Worm (Caenorhabditis elegans) whole organism, L4 larva: ENCODE data around the gene K09H11.15.

Experiments
- F44E2.7 ChIP-seq: fragments of 200-800 bp; sonication (Bioruptor generic); IDR thresholded peaks from 2 replicates; pipeline ENCODE4 v2.1.2; 2022; ENCODE audit warnings: missing genetic modification characterization, missing compliant biosample characterization
- R02D3.7 ChIP-seq: fragments of 150-350 bp; sonication (generic microtip); optimal IDR thresholded peaks from 3 replicates; lab custom pipeline; 2014; ENCODE audit warnings: missing biosample characterization, missing genetic modification characterization
- T20F7.1 ChIP-seq: fragments of 200-800 bp; sonication (Bioruptor generic); optimal IDR thresholded peaks from 2 replicates; lab custom pipeline; 2018; ENCODE audit warnings: mild to moderate bottlenecking, missing genetic modification characterization, missing compliant biosample characterization
- Y105C5A.15 ChIP-seq: fragments of 200-800 bp; sonication (Bioruptor generic); IDR thresholded peaks from 2 replicates; pipeline ENCODE4 v1.3.6; 2022; ENCODE audit warnings: missing genetic modification characterization, missing compliant biosample characterization
- Y5F2A.4 ChIP-seq: fragments of 200-800 bp; sonication (Bioruptor generic); optimal IDR thresholded peaks from 2 replicates; lab custom pipeline; 2018; ENCODE audit warnings: mild to moderate bottlenecking, missing genetic modification characterization, missing compliant biosample characterization
- ZK546.5 ChIP-seq, 2 experiments: sonication (generic microtip); optimal IDR thresholded peaks; 2 replicates each; lab custom pipeline; 2017; ENCODE audit warnings: missing biosample characterization in 2 of 2, missing genetic modification characterization in 2 of 2
- ama-1 ChIP-seq: fragments of 150-350 bp; optimal IDR thresholded peaks from 2 replicates; lab custom pipeline; 2014; ENCODE audit warnings: inconsistent platforms, mixed read lengths
- attf-4 ChIP-seq: sonication (generic microtip); optimal IDR thresholded peaks from 3 replicates; lab custom pipeline; 2017; ENCODE audit warnings: missing biosample characterization, missing genetic modification characterization
- ceh-20 ChIP-seq: fragments of 200-800 bp; sonication (Bioruptor generic); IDR thresholded peaks from 2 replicates; pipeline ENCODE4 v1.3.6; 2022; ENCODE audit warnings: missing genetic modification reagents, missing genetic modification characterization, missing compliant biosample characterization
- ceh-62 ChIP-seq: sonication (generic microtip); optimal IDR thresholded peaks from 2 replicates; lab custom pipeline; 2017; ENCODE audit warnings: missing biosample characterization, missing genetic modification characterization
- ceh-82 ChIP-seq: sonication (generic microtip); optimal IDR thresholded peaks from 2 replicates; lab custom pipeline; 2017; ENCODE audit warnings: missing biosample characterization, missing genetic modification characterization
- ctbp-1 ChIP-seq: fragments of 200-800 bp; sonication (Bioruptor generic); IDR thresholded peaks from 2 replicates; pipeline ENCODE4 v1.3.6; 2022; ENCODE audit warnings: missing genetic modification reagents, missing genetic modification characterization, missing compliant biosample characterization
- daf-12 ChIP-seq: fragments of 150-350 bp; optimal IDR thresholded peaks from 2 replicates; lab custom pipeline; 2014; ENCODE audit warnings: missing biosample characterization, missing genetic modification reagents, missing genetic modification characterization
- daf-16 ChIP-seq, 3 experiments: sonication (generic microtip); optimal IDR thresholded peaks; 2 replicates each; lab custom pipeline; 2016 to 2017; ENCODE audit warnings: missing genetic modification characterization in 3 of 3, missing genetic modification reagents in 3 of 3, mild to moderate bottlenecking in 2 of 3, missing compliant biosample characterization in 2 of 3, missing biosample characterization in 1 of 3, moderate library complexity in 1 of 3
- dmd-6 ChIP-seq: fragments of 200-800 bp; sonication (Bioruptor generic); IDR thresholded peaks from 2 replicates; pipeline ENCODE4 v1.3.6; 2022; ENCODE audit warnings: missing genetic modification reagents, missing genetic modification characterization, missing compliant biosample characterization
- dmd-9 ChIP-seq: fragments of 200-800 bp; sonication (Bioruptor generic); IDR thresholded peaks from 2 replicates; pipeline ENCODE4 v1.3.6; 2022; ENCODE audit warnings: missing genetic modification reagents, missing genetic modification characterization, missing compliant biosample characterization
- dve-1 ChIP-seq: sonication (generic microtip); optimal IDR thresholded peaks from 2 replicates; lab custom pipeline; 2017; ENCODE audit warnings: antibody characterized with exemption, mild to moderate bottlenecking, missing genetic modification characterization, missing compliant biosample characterization; ENCODE audit not compliant: insufficient read depth
- fos-1 ChIP-seq: fragments of 150-350 bp; optimal IDR thresholded peaks from 2 replicates; lab custom pipeline; 2014; ENCODE audit warnings: missing biosample characterization, missing genetic modification characterization
- gei-8 ChIP-seq: fragments of 200-800 bp; sonication (Bioruptor generic); optimal IDR thresholded peaks from 2 replicates; lab custom pipeline; 2018; ENCODE audit warnings: mild to moderate bottlenecking, missing genetic modification characterization, missing compliant biosample characterization
- hmg-1.1 ChIP-seq: fragments of 200-800 bp; sonication (Bioruptor generic); IDR thresholded peaks from 2 replicates; pipeline ENCODE4 v1.3.6; 2022; ENCODE audit warnings: missing genetic modification reagents, missing genetic modification characterization, missing compliant biosample characterization
- lim-7 ChIP-seq: fragments of 200-800 bp; sonication (Bioruptor generic); IDR thresholded peaks from 2 replicates; pipeline ENCODE4 v1.3.6; 2022; ENCODE audit warnings: missing genetic modification characterization, missing compliant biosample characterization
- lin-39 ChIP-seq: fragments of 150-350 bp; optimal IDR thresholded peaks from 2 replicates; lab custom pipeline; 2014; ENCODE audit warnings: missing biosample characterization, missing genetic modification reagents, missing genetic modification characterization
- lir-3 ChIP-seq: sonication (generic microtip); optimal IDR thresholded peaks from 2 replicates; lab custom pipeline; 2016; ENCODE audit warnings: mild to moderate bottlenecking, missing genetic modification characterization, missing compliant biosample characterization
- madf-5 ChIP-seq, 2 experiments: fragments of 200-800 bp; sonication (Bioruptor generic); IDR thresholded peaks; 2 replicates each; pipeline ENCODE4 v1.3.6; 2022; ENCODE audit warnings: missing compliant biosample characterization in 2 of 2, missing genetic modification characterization in 2 of 2
- madf-9 ChIP-seq: fragments of 200-800 bp; sonication (Bioruptor generic); conservative IDR thresholded peaks from 2 replicates; pipeline ENCODE4 v1.3.6; 2022; ENCODE audit warnings: missing genetic modification reagents, missing genetic modification characterization, missing compliant biosample characterization
- mep-1 ChIP-seq: fragments of 150-350 bp; sonication (generic microtip); optimal IDR thresholded peaks from 3 replicates; lab custom pipeline; 2014; ENCODE audit warnings: missing biosample characterization, missing genetic modification characterization
- mxl-2 ChIP-seq: fragments of 200-800 bp; sonication (Bioruptor generic); conservative IDR thresholded peaks from 2 replicates; pipeline ENCODE4 v1.3.6; 2022; ENCODE audit warnings: missing genetic modification reagents, missing genetic modification characterization, missing compliant biosample characterization
- nhr-28 ChIP-seq: fragments of 150-350 bp; optimal IDR thresholded peaks from 2 replicates; lab custom pipeline; 2014; ENCODE audit warnings: missing biosample characterization, missing genetic modification characterization
- nhr-41 ChIP-seq: fragments of 200-800 bp; sonication (Bioruptor generic); IDR thresholded peaks from 2 replicates; pipeline ENCODE4 v1.3.6; 2022; ENCODE audit warnings: missing genetic modification reagents, missing genetic modification characterization, missing compliant biosample characterization
- nhr-48 ChIP-seq: sonication (generic microtip); optimal IDR thresholded peaks from 2 replicates; lab custom pipeline; 2016; ENCODE audit warnings: mild to moderate bottlenecking, missing genetic modification characterization, missing compliant biosample characterization
- nhr-6 ChIP-seq: fragments of 150-350 bp; optimal IDR thresholded peaks from 2 replicates; lab custom pipeline; 2014; ENCODE audit warnings: missing biosample characterization, missing genetic modification characterization
- nhr-76 ChIP-seq: fragments of 150-350 bp; optimal IDR thresholded peaks from 2 replicates; lab custom pipeline; 2014; ENCODE audit warnings: missing biosample characterization, missing genetic modification characterization
- pha-4 ChIP-seq, 2 experiments: fragments of 150-350 bp in 1 of 2; fragments of 200-800 bp in 1 of 2; sonication (Bioruptor generic) in 1 of 2; IDR thresholded peaks in 1 of 2; optimal IDR thresholded peaks in 1 of 2; 2 replicates each; pipeline versions ENCODE4 v1.3.6 to Lab custom; 2014 to 2022; ENCODE audit warnings: missing genetic modification characterization in 2 of 2, missing genetic modification reagents in 2 of 2, missing biosample characterization in 1 of 2, missing compliant biosample characterization in 1 of 2
- php-3 ChIP-seq: fragments of 200-800 bp; sonication (Bioruptor generic); IDR thresholded peaks from 2 replicates; pipeline ENCODE4 v1.3.6; 2022; ENCODE audit warnings: missing genetic modification reagents, missing genetic modification characterization, missing compliant biosample characterization
- pqm-1 ChIP-seq: sonication (generic microtip); optimal IDR thresholded peaks from 2 replicates; lab custom pipeline; 2017; ENCODE audit warnings: missing biosample characterization, missing genetic modification characterization
- rbr-2 ChIP-seq: sonication (generic microtip); optimal IDR thresholded peaks from 2 replicates; lab custom pipeline; 2016; ENCODE audit warnings: missing genotype, missing genetic modification characterization, missing compliant biosample characterization
- saeg-2 ChIP-seq: fragments of 200-800 bp; sonication (Bioruptor generic); IDR thresholded peaks from 2 replicates; pipeline ENCODE4 v1.3.6; 2022; ENCODE audit warnings: missing genetic modification reagents, missing genetic modification characterization, missing compliant biosample characterization
- spr-3 ChIP-seq: fragments of 200-800 bp; sonication (Bioruptor generic); optimal IDR thresholded peaks from 2 replicates; lab custom pipeline; 2018; ENCODE audit warnings: mild to moderate bottlenecking, missing genetic modification characterization, missing compliant biosample characterization
- tag-97 ChIP-seq: fragments of 200-800 bp; sonication (Bioruptor generic); IDR thresholded peaks from 2 replicates; pipeline ENCODE4 v1.3.6; 2022; ENCODE audit warnings: missing genetic modification characterization, missing compliant biosample characterization
- unc-130 ChIP-seq: sonication (generic microtip); optimal IDR thresholded peaks from 2 replicates; lab custom pipeline; 2016; ENCODE audit warnings: missing genetic modification reagents, missing genetic modification characterization, missing compliant biosample characterization
- unc-39 ChIP-seq: sonication (generic microtip); optimal IDR thresholded peaks from 2 replicates; lab custom pipeline; 2017; ENCODE audit warnings: missing biosample characterization, missing genetic modification characterization
- unc-62 ChIP-seq, 3 experiments: fragments of 150-350 bp in 1 of 3; sonication (generic microtip); optimal IDR thresholded peaks in 2 of 3; peaks in 1 of 3; 1 replicate in 1 of 3; 2 replicates in 2 of 3; lab custom pipeline; 2014 to 2017; ENCODE audit warnings: missing biosample characterization in 3 of 3, missing genetic modification characterization in 3 of 3, missing genetic modification reagents in 3 of 3, missing genotype in 1 of 3
- vab-7 ChIP-seq: fragments of 200-800 bp; sonication (Bioruptor generic); IDR thresholded peaks from 2 replicates; pipeline ENCODE4 v1.3.6; 2022; ENCODE audit warnings: missing genetic modification reagents, missing genetic modification characterization, missing compliant biosample characterization
- zfp-2 ChIP-seq: sonication (generic microtip); optimal IDR thresholded peaks from 2 replicates; lab custom pipeline; 2016; ENCODE audit warnings: mild to moderate bottlenecking, missing genetic modification characterization, missing compliant biosample characterization
- zfp-3 ChIP-seq: fragments of 200-800 bp; sonication (Bioruptor generic); conservative IDR thresholded peaks from 2 replicates; pipeline ENCODE4 v1.3.6; 2022; ENCODE audit warnings: missing genetic modification reagents, missing genetic modification characterization, missing compliant biosample characterization
- zip-11 ChIP-seq: fragments of 200-800 bp; sonication (Bioruptor generic); IDR thresholded peaks from 2 replicates; pipeline ENCODE4 v1.3.6; 2022; ENCODE audit warnings: missing genetic modification characterization, missing compliant biosample characterization
- zip-2 ChIP-seq: fragments of 150-350 bp; optimal IDR thresholded peaks from 2 replicates; lab custom pipeline; 2014; ENCODE audit warnings: missing biosample characterization, missing genetic modification characterization
- ztf-11 ChIP-seq: fragments of 150-350 bp; optimal IDR thresholded peaks from 2 replicates; lab custom pipeline; 2014; ENCODE audit warnings: missing biosample characterization, missing genetic modification characterization
- ztf-7 ChIP-seq: fragments of 150-350 bp; optimal IDR thresholded peaks from 2 replicates; lab custom pipeline; 2014; ENCODE audit warnings: missing biosample characterization, missing genetic modification characterization

K09H11.15 gene

DNA sequence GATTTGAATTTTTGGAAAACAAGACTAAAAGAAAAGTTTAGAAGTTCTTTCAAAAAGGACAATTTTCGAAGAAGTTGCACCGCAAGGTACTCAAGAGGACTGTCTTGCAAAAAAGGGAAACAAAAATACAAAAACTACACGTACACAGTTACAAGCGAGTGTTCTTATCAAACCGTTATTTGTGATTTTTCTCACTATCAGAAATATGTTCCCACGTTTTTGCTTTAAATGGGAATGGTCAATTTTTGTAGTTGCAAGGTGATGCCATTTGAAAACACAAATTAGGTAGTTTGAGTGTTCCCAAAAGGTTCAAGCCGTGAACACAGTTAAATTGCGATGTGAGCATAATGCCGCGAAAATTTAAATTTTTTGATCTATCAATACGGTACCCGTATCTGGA, 34.5 kb downstream of the K09H11.15 start:
- TF ChIP-seq madf-9 (GFP tag; lab: Robert Waterston, UW), result no peak
- peak; percentile 65 for TF ChIP-seq pqm-1 (tag; lab: Kevin White, UChicago)
- peak; percentile 94 for TF ChIP-seq nhr-28 (tag; lab: Kevin White, UChicago)
- no peak for TF ChIP-seq daf-16 (GFP tag; optimal IDR thresholded peaks at IDR 0.05; lab: Kevin White, UChicago)
- TF ChIP-seq daf-16 (tag; optimal IDR thresholded peaks at IDR 0.05; lab: Kevin White, UChicago), result peak; percentile 19
- peak; percentile 3 for TF ChIP-seq nhr-6
- no peak for TF ChIP-seq ceh-62 (tag; lab: Kevin White, UChicago)
- no peak for TF ChIP-seq gei-8
- TF ChIP-seq vab-7 (GFP tag; lab: Robert Waterston, UW), result no peak

DNA sequence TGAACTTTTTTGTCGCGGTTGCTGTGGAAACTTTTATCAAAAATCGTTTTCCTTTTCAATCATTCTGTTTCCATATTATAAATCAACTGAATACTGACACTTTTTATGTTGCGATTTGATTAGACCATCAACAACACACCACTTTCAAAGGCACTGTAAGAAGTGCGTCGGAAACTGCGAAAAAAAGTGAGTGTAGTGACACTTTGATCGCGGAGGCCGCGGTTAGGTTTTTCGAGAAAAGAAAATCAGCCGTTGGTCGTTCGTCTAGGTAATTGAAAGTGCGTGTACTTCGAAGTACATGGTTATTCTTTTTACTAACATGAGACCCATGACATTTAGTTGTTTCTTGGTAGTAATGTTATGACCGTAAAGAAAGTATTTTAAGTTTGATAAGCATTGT, 35.0 kb downstream of the K09H11.15 start:
- no peak for TF ChIP-seq ztf-7
- TF ChIP-seq unc-130 (GFP tag; lab: Kevin White, UChicago), result no peak
- no peak for TF ChIP-seq ama-1
- no peak for TF ChIP-seq nhr-41 (GFP tag; lab: Robert Waterston, UW)
- no peak for TF ChIP-seq nhr-76
- TF ChIP-seq attf-4 (tag; lab: Kevin White, UChicago), result no peak
- no peak for TF ChIP-seq tag-97
- no peak for TF ChIP-seq unc-39 (tag; lab: Kevin White, UChicago)
- no peak for TF ChIP-seq Y105C5A.15 (GFP tag; lab: Robert Waterston, UW)
- no peak for TF ChIP-seq madf-5 (GFP tag; IDR thresholded peaks at IDR 0.05; lab: Robert Waterston, UW)
- no peak for TF ChIP-seq ctbp-1 (GFP tag; lab: Robert Waterston, UW)
- no peak for TF ChIP-seq daf-12 (tag; lab: Kevin White, UChicago)
- TF ChIP-seq ztf-11, result no peak
- TF ChIP-seq fos-1 (tag; lab: Kevin White, UChicago), result no peak
- TF ChIP-seq zfp-2 (tag; lab: Kevin White, UChicago), result no peak
- TF ChIP-seq pha-4 (GFP tag; IDR thresholded peaks at IDR 0.05; lab: Robert Waterston, UW), result no peak
- TF ChIP-seq pha-4 (tag; optimal IDR thresholded peaks at IDR 0.05; lab: Kevin White, UChicago), result no peak
- TF ChIP-seq dmd-9 (GFP tag; lab: Robert Waterston, UW), result no peak
- no peak for TF ChIP-seq daf-16 (GFP tag; optimal IDR thresholded peaks at IDR 0.05; lab: Kevin White, UChicago)
- peak; percentile 30 for TF ChIP-seq daf-16 (tag; optimal IDR thresholded peaks at IDR 0.05; lab: Kevin White, UChicago)
- 0 out of 2 replicates have a peak, but pooled peaks have one; percentile 55 for TF ChIP-seq php-3
- TF ChIP-seq zip-2, result no peak
- TF ChIP-seq zfp-3 (GFP tag; lab: Robert Waterston, UW), result no peak
- TF ChIP-seq Y5F2A.4, result no peak
- no peak for TF ChIP-seq zip-11 (GFP tag; lab: Robert Waterston, UW)
- TF ChIP-seq ZK546.5 (tag; optimal IDR thresholded peaks at IDR 0.05; lab: Kevin White, UChicago), result no peak
- TF ChIP-seq mxl-2, result no peak
- TF ChIP-seq dmd-6 (GFP tag; lab: Robert Waterston, UW), result no peak
- no peak for TF ChIP-seq ceh-82 (tag; lab: Kevin White, UChicago)
- no peak for TF ChIP-seq mep-1
- peak in 1 of 2 experiments; percentile 63 for TF ChIP-seq unc-62 (GFP tag; optimal IDR thresholded peaks at IDR 0.05 in 1 of 2; lab: Kevin White, UChicago)
- TF ChIP-seq unc-62 (tag; optimal IDR thresholded peaks at IDR 0.05; lab: Kevin White, UChicago), result no peak
- no peak for TF ChIP-seq rbr-2 (tag; lab: Kevin White, UChicago)
- TF ChIP-seq hmg-1.1 (GFP tag; lab: Robert Waterston, UW), result no peak
- TF ChIP-seq ceh-20 (GFP tag; lab: Robert Waterston, UW), result peak; percentile 30; the same call in 1 of the 2 replicates
- no peak for TF ChIP-seq lir-3 (tag; lab: Kevin White, UChicago)
- no peak for TF ChIP-seq saeg-2 (GFP tag; lab: Robert Waterston, UW)
- no peak for TF ChIP-seq F44E2.7 (GFP tag; lab: Robert Waterston, UW)
- TF ChIP-seq spr-3 (GFP tag; lab: Kevin White, UChicago), result no peak
- TF ChIP-seq dve-1, result no peak
- no peak for TF ChIP-seq lim-7 (GFP tag; lab: Robert Waterston, UW)
- TF ChIP-seq lin-39, result no peak
- TF ChIP-seq vab-7 (GFP tag; lab: Robert Waterston, UW), result no peak
- no peak for TF ChIP-seq gei-8
- no peak for TF ChIP-seq T20F7.1 (GFP tag; lab: Kevin White, UChicago)
- no peak for TF ChIP-seq R02D3.7 (tag; lab: Kevin White, UChicago)
- no peak for TF ChIP-seq nhr-48
